Fruit fly (Drosophila melanogaster) whole organism, embryonic: ENCODE results near the gene CG31016.

Source experiments
- Atf6 ChIP-seq: fragments of 200-800 bp; sonication (Bioruptor generic); IDR thresholded peaks from 2 replicates; pipeline ENCODE4 v1.3.6; 2022; ENCODE audit warnings: missing biosample characterization, missing genetic modification characterization
- Bgb ChIP-seq: fragments of 200-800 bp; sonication (Bioruptor generic); IDR thresholded peaks from 2 replicates; pipeline ENCODE4 v1.3.6; 2022; ENCODE audit warnings: missing biosample characterization, missing genetic modification characterization; ENCODE audit not compliant: partially characterized antibody
- CG11504 ChIP-seq: fragments of 200-800 bp; sonication (Bioruptor generic); optimal IDR thresholded peaks from 3 replicates; lab custom pipeline; 2019; ENCODE audit warnings: missing biosample characterization, mild to moderate bottlenecking, missing genetic modification characterization, moderate library complexity
- CG11696 ChIP-seq: fragments of 200-800 bp; sonication (Bioruptor generic); IDR thresholded peaks from 2 replicates; pipeline ENCODE4 v1.3.6; 2022; ENCODE audit warnings: missing biosample characterization, missing genetic modification characterization
- CG12071 ChIP-seq: fragments of 200-800 bp; sonication (Bioruptor generic); optimal IDR thresholded peaks from 3 replicates; lab custom pipeline; 2018; ENCODE audit warnings: missing biosample characterization, mild to moderate bottlenecking, missing genetic modification characterization
- CG12659 ChIP-seq: fragments of 200-800 bp; sonication (Bioruptor generic); optimal IDR thresholded peaks from 3 replicates; lab custom pipeline; 2017; ENCODE audit warnings: mild to moderate bottlenecking, missing biosample characterization, missing genetic modification reagents, missing genetic modification characterization
- CG13424 ChIP-seq: fragments of 200-800 bp; sonication (Bioruptor generic); optimal IDR thresholded peaks from 2 replicates; lab custom pipeline; 2019; ENCODE audit warnings: missing biosample characterization, mild to moderate bottlenecking, missing genetic modification characterization, moderate library complexity
- CG13894 ChIP-seq: fragments of 200-800 bp; sonication (Bioruptor generic); optimal IDR thresholded peaks from 3 replicates; lab custom pipeline; 2018; ENCODE audit warnings: missing biosample characterization, mild to moderate bottlenecking, missing genetic modification characterization, moderate library complexity
- CG14441 ChIP-seq: fragments of 200-800 bp; sonication (Bioruptor generic); IDR thresholded peaks from 2 replicates; pipeline ENCODE4 v1.3.6; 2022; ENCODE audit warnings: missing biosample characterization, missing genetic modification characterization
- CG14710 ChIP-seq: fragments of 200-800 bp; sonication (Bioruptor generic); optimal IDR thresholded peaks from 3 replicates; lab custom pipeline; 2019; ENCODE audit warnings: missing biosample characterization, mild to moderate bottlenecking, missing genetic modification characterization, moderate library complexity
- CG17186 ChIP-seq: fragments of 200-800 bp; sonication (Bioruptor generic); optimal IDR thresholded peaks from 3 replicates; lab custom pipeline; 2017; ENCODE audit warnings: missing biosample characterization, missing genetic modification reagents, missing genetic modification characterization
- CG17829 ChIP-seq: fragments of 200-800 bp; optimal IDR thresholded peaks from 2 replicates; lab custom pipeline; 2019; ENCODE audit warnings: missing biosample characterization, mild to moderate bottlenecking, missing genetic modification characterization, moderate library complexity
- CG34224 ChIP-seq: fragments of 200-800 bp; sonication (Bioruptor generic); IDR thresholded peaks from 3 replicates; pipeline ENCODE4 v1.3.6; 2022; ENCODE audit warnings: missing biosample characterization, missing genetic modification characterization; ENCODE audit not compliant: partially characterized antibody
- CG3995 ChIP-seq: fragments of 200-800 bp; sonication (Bioruptor generic); optimal IDR thresholded peaks from 3 replicates; lab custom pipeline; 2016; ENCODE audit warnings: missing biosample characterization, missing genetic modification characterization
- CG4617 ChIP-seq: fragments of 200-800 bp; sonication (Bioruptor generic); optimal IDR thresholded peaks from 3 replicates; lab custom pipeline; 2016; ENCODE audit warnings: missing biosample characterization, missing genetic modification characterization, borderline replicate concordance
- CG8388 ChIP-seq: fragments of 200-800 bp; sonication (Bioruptor generic); optimal IDR thresholded peaks from 2 replicates; lab custom pipeline; 2019; ENCODE audit warnings: missing biosample characterization, mild to moderate bottlenecking, missing genetic modification characterization, moderate library complexity
- CG8765 ChIP-seq: fragments of 200-800 bp; sonication (Bioruptor generic); IDR thresholded peaks from 2 replicates; pipeline ENCODE4 v1.3.6; 2022; ENCODE audit warnings: missing biosample characterization, missing genetic modification characterization
- CTCF ChIP-seq: fragments of 200-800 bp; sonication (Bioruptor generic); optimal IDR thresholded peaks from 2 replicates; lab custom pipeline; 2017; ENCODE audit warnings: missing biosample characterization, mild to moderate bottlenecking, missing genetic modification characterization, moderate library complexity
- CrebB ChIP-seq: fragments of 200-800 bp; sonication (Bioruptor generic); optimal IDR thresholded peaks from 3 replicates; lab custom pipeline; 2018; ENCODE audit warnings: missing biosample characterization, mild to moderate bottlenecking, missing genetic modification characterization
- Dbx ChIP-seq: fragments of 200-800 bp; sonication (Bioruptor generic); IDR thresholded peaks from 3 replicates; pipeline ENCODE4 v1.3.6; 2022; ENCODE audit warnings: missing biosample characterization, missing genetic modification characterization
- Deaf1 ChIP-seq: fragments of 200-800 bp; optimal IDR thresholded peaks from 3 replicates; lab custom pipeline; 2019; ENCODE audit warnings: missing biosample characterization, mild to moderate bottlenecking, missing genetic modification characterization, moderate library complexity
- Dip3 ChIP-seq: fragments of 200-800 bp; sonication (Bioruptor generic); optimal IDR thresholded peaks from 3 replicates; lab custom pipeline; 2016; ENCODE audit warnings: missing biosample characterization, missing genetic modification characterization
- HmgD ChIP-seq: fragments of 200-800 bp; sonication (Bioruptor generic); optimal IDR thresholded peaks from 3 replicates; lab custom pipeline; 2016; ENCODE audit warnings: missing biosample characterization, missing genetic modification characterization
- Hsf ChIP-seq: fragments of 200-800 bp; sonication (Bioruptor generic); optimal IDR thresholded peaks from 3 replicates; lab custom pipeline; 2016; ENCODE audit warnings: missing biosample characterization, missing genetic modification characterization
- Lpt ChIP-seq: fragments of >200 bp; optimal IDR thresholded peaks from 2 replicates; lab custom pipeline; 2018; ENCODE audit warnings: missing biosample characterization, missing genetic modification characterization
- MTF-1 ChIP-seq: fragments of 200-800 bp; sonication (Bioruptor generic); optimal IDR thresholded peaks from 2 replicates; lab custom pipeline; 2018; ENCODE audit warnings: missing biosample characterization, mild to moderate bottlenecking, missing genetic modification characterization, borderline replicate concordance
- Meics ChIP-seq: fragments of 200-800 bp; sonication (Bioruptor generic); optimal IDR thresholded peaks from 2 replicates; lab custom pipeline; 2017; ENCODE audit warnings: missing biosample characterization, mild to moderate bottlenecking, missing genetic modification characterization
- NK7.1 ChIP-seq: fragments of 200-800 bp; sonication (Bioruptor generic); optimal IDR thresholded peaks from 3 replicates; lab custom pipeline; 2016; ENCODE audit warnings: missing biosample characterization, missing genetic modification characterization
- Nf-YC ChIP-seq: fragments of 200-800 bp; optimal IDR thresholded peaks from 3 replicates; lab custom pipeline; 2019; ENCODE audit warnings: missing biosample characterization, mild to moderate bottlenecking, missing genetic modification characterization, moderate library complexity
- Pdp1 ChIP-seq, 2 experiments: fragments of 200-800 bp; sonication (Bioruptor generic); optimal IDR thresholded peaks; 3 replicates each; lab custom pipeline; 2016; ENCODE audit warnings: missing biosample characterization in 2 of 2, missing genetic modification characterization in 2 of 2, mild to moderate bottlenecking in 1 of 2, moderate library complexity in 1 of 2
- Rx ChIP-seq: fragments of 200-800 bp; sonication (Bioruptor generic); IDR thresholded peaks from 2 replicates; pipeline ENCODE4 v1.3.6; 2022; ENCODE audit warnings: missing biosample characterization, missing genetic modification characterization
- Sin3A ChIP-seq: fragments of >200 bp; optimal IDR thresholded peaks from 2 replicates; lab custom pipeline; 2018
- TFAM ChIP-seq: fragments of 200-800 bp; sonication (Bioruptor generic); optimal IDR thresholded peaks from 2 replicates; lab custom pipeline; 2017; ENCODE audit warnings: missing biosample characterization, missing genetic modification characterization, inconsistent platforms
- Vsx1 ChIP-seq: fragments of 200-800 bp; sonication (Bioruptor generic); optimal IDR thresholded peaks from 2 replicates; lab custom pipeline; 2017; ENCODE audit warnings: missing biosample characterization, mild to moderate bottlenecking, missing genetic modification characterization, missing genetic modification reagents
- ab ChIP-seq: fragments of 200-800 bp; sonication (Bioruptor generic); optimal IDR thresholded peaks from 2 replicates; lab custom pipeline; 2016; ENCODE audit warnings: missing biosample characterization, missing genetic modification characterization
- amos ChIP-seq: fragments of 200-800 bp; sonication (Bioruptor generic); IDR thresholded peaks from 2 replicates; pipeline ENCODE4 v1.3.6; 2022; ENCODE audit warnings: missing biosample characterization, missing genetic modification characterization; ENCODE audit not compliant: partially characterized antibody
- chinmo ChIP-seq: fragments of 200-800 bp; sonication (Bioruptor generic); IDR thresholded peaks from 4 replicates; pipeline ENCODE4 v1.3.6; 2022; ENCODE audit warnings: missing biosample characterization, missing genetic modification characterization; ENCODE audit not compliant: partially characterized antibody
- cwo ChIP-seq: fragments of 200-800 bp; sonication (Bioruptor generic); optimal IDR thresholded peaks from 3 replicates; lab custom pipeline; 2017; ENCODE audit warnings: missing biosample characterization, missing genetic modification characterization, mild to moderate bottlenecking, moderate library complexity, missing genetic modification reagents
- dmrt11E ChIP-seq: fragments of 200-800 bp; sonication (Bioruptor generic); optimal IDR thresholded peaks from 3 replicates; lab custom pipeline; 2018; ENCODE audit warnings: missing biosample characterization, mild to moderate bottlenecking, missing genetic modification characterization, moderate library complexity
- grn ChIP-seq: fragments of 200-800 bp; sonication (Bioruptor generic); optimal IDR thresholded peaks from 3 replicates; lab custom pipeline; 2017; ENCODE audit warnings: missing biosample characterization, missing genetic modification characterization
- kni ChIP-seq: fragments of 200-800 bp; sonication (Bioruptor generic); optimal IDR thresholded peaks from 3 replicates; lab custom pipeline; 2017; ENCODE audit warnings: mild to moderate bottlenecking, missing biosample characterization, missing genetic modification reagents, missing genetic modification characterization
- mirr ChIP-seq: fragments of 200-800 bp; sonication (Bioruptor generic); optimal IDR thresholded peaks from 3 replicates; lab custom pipeline; 2018; ENCODE audit warnings: missing biosample characterization, mild to moderate bottlenecking, missing genetic modification characterization
- nau ChIP-seq: fragments of 200-800 bp; sonication (Bioruptor generic); optimal IDR thresholded peaks from 3 replicates; lab custom pipeline; 2017; ENCODE audit warnings: missing biosample characterization, mild to moderate bottlenecking, missing genetic modification characterization, missing genetic modification reagents
- ro ChIP-seq: fragments of 200-800 bp; sonication (Bioruptor generic); IDR thresholded peaks from 2 replicates; pipeline ENCODE4 v1.3.6; 2022; ENCODE audit warnings: missing biosample characterization, missing genetic modification characterization
- sc ChIP-seq, 3 experiments: fragments of >200 bp in 2 of 3; fragments of 200-800 bp in 1 of 3; sonication (Bioruptor generic) in 1 of 3; optimal IDR thresholded peaks; 2 replicates in 2 of 3; 3 replicates in 1 of 3; lab custom pipeline; 2017; ENCODE audit warnings: mild to moderate bottlenecking in 1 of 3, missing biosample characterization in 1 of 3, missing genetic modification characterization in 1 of 3, missing genetic modification reagents in 1 of 3
- toy ChIP-seq: fragments of 200-800 bp; sonication (Bioruptor generic); IDR thresholded peaks from 2 replicates; pipeline ENCODE4 v1.3.6; 2022; ENCODE audit warnings: missing biosample characterization, missing genetic modification characterization
- trem ChIP-seq: fragments of 200-800 bp; optimal IDR thresholded peaks from 3 replicates; lab custom pipeline; 2019; ENCODE audit warnings: missing biosample characterization, mild to moderate bottlenecking, missing genetic modification characterization, moderate library complexity
- unpg ChIP-seq: fragments of 200-800 bp; sonication (Bioruptor generic); optimal IDR thresholded peaks from 3 replicates; lab custom pipeline; 2018; ENCODE audit warnings: missing biosample characterization, mild to moderate bottlenecking, missing genetic modification characterization, moderate library complexity
- vvl ChIP-seq: fragments of 200-800 bp; sonication (Bioruptor generic); IDR thresholded peaks from 2 replicates; pipeline ENCODE4 v1.3.6; 2022; ENCODE audit warnings: missing biosample characterization, missing genetic modification characterization

The CG31016 gene

DNA sequence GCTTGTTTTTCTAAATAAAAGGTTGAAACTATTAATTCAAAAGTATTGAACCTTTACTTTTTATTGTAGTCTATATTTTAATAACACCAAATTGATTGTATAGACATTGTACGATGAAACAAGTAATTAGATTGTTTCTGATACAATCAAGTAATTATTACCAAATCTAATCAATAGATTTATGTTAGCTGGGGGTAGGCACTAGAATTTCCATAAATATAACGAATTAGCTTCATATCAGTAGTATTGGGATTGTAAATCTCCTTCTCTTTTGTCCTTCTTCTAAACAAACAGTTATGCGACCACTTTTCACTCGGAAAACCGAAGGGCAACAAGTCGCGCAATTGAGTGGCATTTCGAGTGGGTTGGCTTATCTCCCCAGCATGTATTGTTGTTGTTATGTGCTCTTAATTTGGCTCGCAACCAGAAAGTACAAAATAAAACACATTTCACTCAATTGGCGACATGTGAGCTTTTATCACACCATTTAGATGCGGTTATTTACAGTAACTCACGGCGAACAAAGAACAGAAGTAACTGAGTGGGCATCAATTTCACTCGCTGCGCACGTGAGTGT is 6.5 kb upstream of the CG31016 start (continued):
- TF ChIP-seq CG34224 (0 out of 3 replicates have a peak, but pooled peaks have one; percentile 11), CG12659 (GFP tag; lab: Kevin White, UChicago) (no peak), Pdp1 (GFP tag; optimal IDR thresholded peaks at IDR 0.05; lab: Kevin White, UChicago) (peak in 1 of 2 experiments; percentile 88), Nf-YC (no peak), Sin3A (lab: Kevin White, UChicago) (no peak), nau (GFP tag; lab: Kevin White, UChicago) (no peak), Deaf1 (tag; lab: Kevin White, UChicago) (peak; percentile 33), CG13894 (no peak), TFAM (no peak), trem (tag; lab: Kevin White, UChicago) (no peak), unpg (GFP tag; lab: Kevin White, UChicago) (no peak), CG8388 (GFP tag; lab: Kevin White, UChicago) (no peak), CG11504 (tag; lab: Kevin White, UChicago) (no peak), CG3995 (GFP tag; lab: Kevin White, UChicago) (peak; percentile 28), Atf6 (GFP tag; lab: Robert Waterston, UW) (no peak), CG13424 (tag; lab: Kevin White, UChicago) (no peak), CG14710 (tag; lab: Kevin White, UChicago) (no peak), grn (peak; percentile 12), ab (GFP tag; lab: Kevin White, UChicago) (no peak), CG4617 (GFP tag; lab: Kevin White, UChicago) (no peak), amos (GFP tag; lab: Robert Waterston, UW) (peak; percentile 29; the same call in 1 of the 2 replicates), Hsf (no peak), cwo (GFP tag; lab: Kevin White, UChicago) (peak; percentile 24), dmrt11E (no peak), mirr (GFP tag; lab: Kevin White, UChicago) (peak; percentile 50), chinmo (GFP tag; lab: Robert Waterston, UW) (0 out of 4 replicates have a peak, but pooled peaks have one; percentile 31), Meics (GFP tag; lab: Kevin White, UChicago) (no peak), Bgb (peak; percentile 46; the same call in 1 of the 2 replicates), NK7.1 (GFP tag; lab: Kevin White, UChicago) (no peak), Vsx1 (GFP tag; lab: Kevin White, UChicago) (peak; percentile 25), CTCF (GFP tag; lab: Kevin White, UChicago) (no peak), vvl (GFP tag; lab: Robert Waterston, UW) (no peak), Dbx (GFP tag; lab: Robert Waterston, UW) (no peak), kni (GFP tag; lab: Kevin White, UChicago) (no peak), sc (optimal IDR thresholded peaks at IDR 0.05; lab: Kevin White, UChicago) (no peak), sc (GFP tag; optimal IDR thresholded peaks at IDR 0.05; lab: Kevin White, UChicago) (no peak), CG17829 (tag; lab: Kevin White, UChicago) (no peak)

DNA sequence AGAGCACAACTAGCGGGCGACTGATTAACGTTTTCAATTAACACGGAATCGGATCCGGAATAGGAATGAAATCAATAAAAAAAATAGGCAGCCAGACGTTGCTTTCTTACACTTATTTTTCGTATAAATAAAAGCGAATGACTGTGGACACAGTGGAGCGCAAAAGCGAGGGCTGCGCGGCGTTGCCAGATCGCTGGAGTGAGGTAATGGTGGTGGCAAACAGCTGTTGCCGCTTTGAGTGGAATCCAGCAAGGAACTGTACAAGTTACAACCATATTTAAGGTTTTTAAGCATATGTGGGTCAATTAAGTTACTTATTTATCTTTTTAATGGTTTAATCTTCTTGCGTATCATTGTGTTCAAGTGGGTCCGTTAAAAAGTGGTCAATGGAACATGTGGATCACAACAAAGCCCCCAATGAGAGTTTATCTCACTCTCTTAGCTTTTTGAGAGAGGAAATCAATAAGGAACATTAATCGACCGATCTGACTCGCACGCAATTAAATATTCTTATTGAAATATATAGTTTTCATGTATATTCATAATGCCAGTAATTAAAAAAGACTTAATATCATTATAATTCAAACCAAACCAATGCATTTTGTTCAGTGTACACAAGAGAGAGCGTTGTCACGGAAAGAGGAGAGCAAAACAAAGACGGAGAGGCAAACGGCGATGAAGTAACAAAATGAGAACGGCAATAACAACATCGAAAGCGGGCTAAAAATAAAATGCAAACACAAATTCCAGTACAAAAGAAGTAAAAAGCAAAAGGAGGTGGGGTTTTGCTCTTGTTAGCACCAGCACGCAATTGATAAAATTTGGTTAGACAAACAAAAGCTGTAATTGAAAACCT is 5.6 kb upstream of the CG31016 start:
- TF ChIP-seq ro (GFP tag; lab: Robert Waterston, UW) = peak; percentile 73
- peak; percentile 93 for TF ChIP-seq CG14441 (GFP tag; lab: Robert Waterston, UW)
- TF ChIP-seq Rx = peak; percentile 86
- peak; percentile 93 for TF ChIP-seq CG12071 (GFP tag; lab: Kevin White, UChicago)
- peak; percentile 62 for TF ChIP-seq MTF-1 (GFP tag; lab: Kevin White, UChicago)
- peak; percentile 67 for TF ChIP-seq Deaf1 (tag; lab: Kevin White, UChicago)
- TF ChIP-seq Lpt (GFP tag; lab: Kevin White, UChicago) = no peak
- TF ChIP-seq toy (GFP tag; lab: Robert Waterston, UW) = peak; percentile 87
- peak; percentile 91 for TF ChIP-seq CG11696 (GFP tag; lab: Robert Waterston, UW)
- TF ChIP-seq CrebB (tag; lab: Kevin White, UChicago) = peak; percentile 78
- TF ChIP-seq HmgD = peak; percentile 31
- TF ChIP-seq Dip3 (GFP tag; lab: Kevin White, UChicago) = peak; percentile 90
- TF ChIP-seq CG8765 (GFP tag; lab: Robert Waterston, UW) = peak; percentile 63
- peak; percentile 9 for TF ChIP-seq CG17186 (GFP tag; lab: Kevin White, UChicago)
